Fruit fly (Drosophila melanogaster) whole organism: ENCODE results near the gene CG1582.

Experiments used
- Dll ChIP-seq: fragments of >200 bp; optimal IDR thresholded peaks from 2 replicates; lab custom pipeline; 2017
- pan ChIP-seq: fragments of >200 bp; optimal IDR thresholded peaks from 2 replicates; lab custom pipeline; 2017
- psq ChIP-seq: fragments of >200 bp; optimal IDR thresholded peaks from 2 replicates; lab custom pipeline; 2017
- usp ChIP-seq: fragments of >200 bp; optimal IDR thresholded peaks from 2 replicates; lab custom pipeline; 2017; ENCODE audit warnings: missing biosample characterization, missing genetic modification characterization, mixed read lengths

DNA sequence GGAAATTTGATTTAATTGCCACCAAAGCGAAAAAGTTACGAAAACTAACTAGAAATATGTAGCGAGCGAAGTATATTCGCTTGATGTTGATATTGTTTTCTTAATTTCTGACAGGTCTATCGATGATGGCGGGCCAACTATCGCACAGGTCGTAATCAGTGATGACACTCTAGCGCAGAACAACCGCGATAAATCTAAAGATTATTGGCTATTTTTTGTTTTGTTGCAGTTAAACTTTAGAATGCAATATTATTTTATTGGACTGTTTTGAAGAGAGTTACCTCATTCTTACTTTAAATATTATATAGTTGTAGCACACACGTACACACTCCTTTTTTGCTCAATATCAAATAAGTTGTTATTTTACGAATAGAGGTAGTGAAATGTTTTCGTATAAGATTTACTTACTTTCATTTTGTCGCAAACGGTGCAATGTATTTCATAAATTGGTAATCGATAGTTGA is 52.1 kb downstream of the CG1582 start, which contains the start of gene sbr:
- TF ChIP-seq pan (lab: Kevin White, UChicago) (no peak), Dll (lab: Kevin White, UChicago) (no peak), psq (no peak), usp (GFP tag; lab: Kevin White, UChicago) (no peak)
